Fruit fly (Drosophila melanogaster): ENCODE results near the gene CG13723.
A peak's percentile ranks its signal among the peaks of the same experiment; 100 is the strongest.

Gene CG13723

DNA sequence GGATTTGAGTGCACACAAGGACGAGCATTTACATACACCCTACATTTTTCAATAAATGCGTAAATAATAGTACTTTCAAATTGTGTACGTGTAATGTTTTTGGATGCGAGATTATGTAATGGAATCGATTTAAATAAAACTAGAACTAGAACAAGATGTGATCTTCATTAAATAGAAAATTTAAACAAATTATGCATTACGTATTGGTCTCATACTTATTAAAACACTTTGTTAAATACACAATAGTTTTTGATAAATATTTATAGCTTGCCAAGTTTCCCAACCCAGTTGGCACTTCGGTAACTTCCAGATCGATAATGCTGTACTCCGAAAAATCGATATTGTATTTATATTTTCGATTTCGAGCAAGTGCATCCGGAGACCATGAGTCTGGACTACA lies at the start of gene CG13723:
CG13723 (plus strand) TSS at position 301 of the 400 bp plus-strand sequence.
- TF ChIP-seq CG5204 (GFP tag; optimal IDR thresholded peaks at IDR 0.05) = no peak
- TF ChIP-seq Mnt (GFP tag; optimal IDR thresholded peaks at IDR 0.05) = no peak
- no peak for TF ChIP-seq pad (GFP tag; optimal IDR thresholded peaks at IDR 0.05)
- TF ChIP-seq CG33017 (tag; optimal IDR thresholded peaks at IDR 0.05) = no peak
- TF ChIP-seq Crg-1 (GFP tag; optimal IDR thresholded peaks at IDR 0.05) = no peak
- no peak for TF ChIP-seq ovo (GFP tag; optimal IDR thresholded peaks at IDR 0.05)
- TF ChIP-seq CG14711 (tag; optimal IDR thresholded peaks at IDR 0.05) = no peak
- TF ChIP-seq tj (GFP tag; optimal IDR thresholded peaks at IDR 0.05) = no peak
- no peak for TF ChIP-seq CG7101 (tag; optimal IDR thresholded peaks at IDR 0.05)

DNA sequence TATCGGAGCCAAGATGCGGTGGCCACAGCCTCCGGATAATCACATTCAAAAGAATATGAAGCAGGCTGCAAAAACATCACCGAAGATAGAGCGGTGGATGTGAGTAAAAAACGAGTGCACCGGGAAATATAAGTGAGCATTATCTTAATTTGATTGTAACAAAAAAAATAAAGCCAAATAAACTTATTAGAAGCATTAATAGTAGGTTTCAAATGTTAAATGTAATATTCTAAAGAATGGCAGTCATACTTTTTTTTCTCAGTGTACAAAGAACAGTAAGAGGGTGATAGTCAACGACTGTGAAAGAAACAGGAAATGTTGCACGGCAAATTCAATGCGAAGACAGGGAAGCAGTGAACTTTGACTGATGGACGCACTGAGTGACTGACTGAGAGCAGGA lies 48.0 kb upstream of the CG13723 start:
- no peak for TF ChIP-seq pad (GFP tag; optimal IDR thresholded peaks at IDR 0.05)

DNA sequence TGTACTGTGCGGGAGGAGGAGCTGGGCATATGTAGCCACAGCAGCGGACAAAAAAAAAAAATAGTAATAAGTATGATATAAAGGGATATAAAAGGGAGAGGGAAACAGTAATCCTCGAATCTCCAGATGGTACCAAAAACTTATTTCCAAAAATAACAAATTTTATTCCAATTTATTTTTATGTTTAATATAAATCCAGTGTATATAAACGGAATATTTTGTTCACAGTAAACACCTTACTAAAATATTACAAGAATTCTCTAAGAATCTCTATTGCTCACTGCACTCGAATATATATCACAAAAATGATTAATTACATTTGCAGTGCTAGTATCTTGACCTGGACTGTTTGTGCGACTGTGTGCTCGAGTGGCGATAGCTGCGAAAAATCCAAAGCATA lies 44.9 kb upstream of the CG13723 start:
- TF ChIP-seq CG5204 (GFP tag; optimal IDR thresholded peaks at IDR 0.05) = no peak
- TF ChIP-seq toe (GFP tag; optimal IDR thresholded peaks at IDR 0.05) = no peak
- no peak for TF ChIP-seq tj (GFP tag; optimal IDR thresholded peaks at IDR 0.05)
- no peak for TF ChIP-seq cic (GFP tag; optimal IDR thresholded peaks at IDR 0.05)
- no peak for TF ChIP-seq ovo (GFP tag; optimal IDR thresholded peaks at IDR 0.05)
- no peak for TF ChIP-seq Clk (GFP tag; optimal IDR thresholded peaks at IDR 0.05)

DNA sequence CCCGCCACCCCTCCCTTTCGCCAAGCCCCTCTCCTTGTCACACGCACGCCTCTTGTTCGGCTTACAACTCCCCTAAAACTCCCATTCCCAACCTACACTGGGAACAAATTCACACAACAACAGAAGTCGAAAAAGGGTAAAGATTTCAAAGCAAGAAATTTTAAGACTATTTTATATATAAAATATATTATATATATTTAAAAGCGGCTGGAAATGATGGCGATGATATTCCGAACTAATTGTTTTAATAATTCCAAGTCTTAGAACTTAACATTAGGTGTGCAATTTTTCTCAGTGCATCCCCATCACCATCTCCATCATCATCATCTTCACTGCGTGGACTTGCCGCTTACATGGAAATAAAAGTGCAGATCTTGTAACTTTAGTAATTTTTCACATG lies 37.9 kb upstream of the CG13723 start:
- TF ChIP-seq CG7045 (GFP tag; optimal IDR thresholded peaks at IDR 0.05) (no peak), ovo (GFP tag; optimal IDR thresholded peaks at IDR 0.05) (no peak)

DNA sequence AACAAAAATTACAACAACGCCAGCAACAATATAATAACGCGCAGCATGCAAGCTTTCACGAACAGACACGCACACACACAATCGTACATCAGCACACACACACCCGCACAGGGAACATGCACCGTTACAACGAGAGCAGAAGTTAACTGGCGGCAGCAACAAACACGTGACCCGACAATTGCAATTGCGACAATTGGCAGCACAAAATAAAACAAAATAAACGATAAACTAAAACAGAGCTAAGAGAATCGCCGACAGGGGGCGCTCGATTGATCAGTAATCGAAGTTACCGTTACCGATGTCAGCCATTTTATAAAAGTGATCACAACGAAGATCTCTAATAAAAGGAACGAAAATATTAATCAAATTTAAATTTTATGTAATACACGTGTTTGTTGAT lies 27.2 kb upstream of the CG13723 start:
- no peak for TF ChIP-seq Hr96 (GFP tag; optimal IDR thresholded peaks at IDR 0.05)
- peak; percentile 1 for TF ChIP-seq ovo (GFP tag; optimal IDR thresholded peaks at IDR 0.05)

DNA sequence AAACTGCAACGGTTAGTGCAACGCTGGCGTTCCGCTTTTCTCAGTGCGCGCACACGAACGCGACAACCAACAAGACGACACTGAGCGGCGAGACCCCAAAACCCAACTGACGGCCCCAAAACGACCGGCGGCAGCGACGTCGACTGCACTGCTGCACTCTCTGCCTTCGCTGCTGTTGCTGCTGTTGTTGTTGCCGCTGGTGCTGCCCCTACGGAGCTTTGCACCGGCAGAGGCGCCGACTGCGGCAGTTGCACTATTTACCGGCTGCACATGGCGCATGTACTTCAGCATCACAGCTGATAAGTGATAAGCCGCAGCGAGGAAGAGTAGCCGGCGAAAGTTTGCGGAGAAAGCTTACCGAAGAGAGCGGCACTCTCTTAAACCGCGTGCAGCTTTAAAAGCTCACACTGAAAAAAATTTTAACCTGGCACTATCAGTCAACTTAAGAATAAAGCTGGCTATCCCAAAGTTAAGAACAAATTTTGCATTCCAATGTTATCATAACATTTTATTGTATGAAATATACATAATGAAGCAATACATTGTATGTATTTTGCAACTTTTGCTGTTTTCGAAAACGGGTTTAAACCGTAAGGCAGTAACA lies 26.0 kb upstream of the CG13723 start, which contains the start of gene Rbp6:
Rbp6 (minus strand) TSS at position 84 of the 604 bp plus-strand sequence.
- TF ChIP-seq tj (GFP tag; optimal IDR thresholded peaks at IDR 0.05) = peak; percentile 35
- peak; percentile 8 for TF ChIP-seq CG7101 (tag; optimal IDR thresholded peaks at IDR 0.05)
- no peak for TF ChIP-seq cnc (optimal IDR thresholded peaks at IDR 0.05)
- peak; percentile 57 for TF ChIP-seq cic (GFP tag; optimal IDR thresholded peaks at IDR 0.05)
- no peak for TF ChIP-seq CG11617 (GFP tag; optimal IDR thresholded peaks at IDR 0.05)
- TF ChIP-seq ovo (GFP tag; optimal IDR thresholded peaks at IDR 0.05) = no peak
- TF ChIP-seq toe (GFP tag; optimal IDR thresholded peaks at IDR 0.05) = no peak
- TF ChIP-seq Mnt (GFP tag; optimal IDR thresholded peaks at IDR 0.05) = peak; percentile 90
- TF ChIP-seq Clk (GFP tag; optimal IDR thresholded peaks at IDR 0.05) = no peak
- TF ChIP-seq CG7045 (GFP tag; optimal IDR thresholded peaks at IDR 0.05) = no peak
- TF ChIP-seq bab1 (GFP tag; optimal IDR thresholded peaks at IDR 0.05) = no peak
- TF ChIP-seq CG12768 (GFP tag; optimal IDR thresholded peaks at IDR 0.05) = peak; percentile 37

DNA sequence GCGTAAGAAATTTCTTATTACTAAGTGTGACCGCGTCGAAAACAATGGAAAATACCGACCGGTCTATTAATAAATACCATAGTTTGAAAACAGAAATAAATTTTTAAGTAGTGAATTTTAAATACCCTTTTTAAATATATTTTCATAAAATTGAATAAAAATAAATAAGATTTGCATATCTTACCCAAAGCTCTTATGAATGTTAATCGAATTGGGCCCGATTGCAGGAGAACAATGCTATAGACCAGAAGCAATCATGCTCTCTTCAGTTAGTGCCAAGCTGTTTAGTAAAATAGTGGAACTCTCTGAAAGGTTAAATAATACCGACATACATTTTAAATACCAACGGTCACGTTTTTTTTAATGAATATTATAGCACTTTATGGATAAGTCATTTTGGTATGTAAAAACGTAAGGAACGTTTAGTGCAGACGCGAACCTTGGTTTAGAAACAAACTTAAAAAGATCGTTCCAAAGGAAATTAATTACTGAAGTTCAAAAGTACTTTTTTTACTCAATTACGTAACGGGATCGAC lies 22.1 kb upstream of the CG13723 start, which contains the start of gene Afg3l2:
Afg3l2 (minus strand) TSS at position 51 of the 536 bp plus-strand sequence.
- TF ChIP-seq toe (GFP tag; optimal IDR thresholded peaks at IDR 0.05) = peak; percentile 6
- TF ChIP-seq CG5204 (GFP tag; optimal IDR thresholded peaks at IDR 0.05) = peak; percentile 23
- peak; percentile 7 for TF ChIP-seq Mnt (GFP tag; optimal IDR thresholded peaks at IDR 0.05)
- TF ChIP-seq CG12768 (GFP tag; optimal IDR thresholded peaks at IDR 0.05) = peak; percentile 6
- no peak for TF ChIP-seq ovo (GFP tag; optimal IDR thresholded peaks at IDR 0.05)
- TF ChIP-seq CG7045 (GFP tag; optimal IDR thresholded peaks at IDR 0.05) = peak; percentile 11
- TF ChIP-seq CG7101 (tag; optimal IDR thresholded peaks at IDR 0.05) = peak; percentile 42
- TF ChIP-seq CG1620 (GFP tag; optimal IDR thresholded peaks at IDR 0.05) = no peak
- TF ChIP-seq bab1 (GFP tag; optimal IDR thresholded peaks at IDR 0.05) = peak; percentile 44
- peak; percentile 56 for TF ChIP-seq CG14711 (tag; optimal IDR thresholded peaks at IDR 0.05)
- no peak for TF ChIP-seq kay (GFP tag; ENCODE audit: borderline replicate concordance)

DNA sequence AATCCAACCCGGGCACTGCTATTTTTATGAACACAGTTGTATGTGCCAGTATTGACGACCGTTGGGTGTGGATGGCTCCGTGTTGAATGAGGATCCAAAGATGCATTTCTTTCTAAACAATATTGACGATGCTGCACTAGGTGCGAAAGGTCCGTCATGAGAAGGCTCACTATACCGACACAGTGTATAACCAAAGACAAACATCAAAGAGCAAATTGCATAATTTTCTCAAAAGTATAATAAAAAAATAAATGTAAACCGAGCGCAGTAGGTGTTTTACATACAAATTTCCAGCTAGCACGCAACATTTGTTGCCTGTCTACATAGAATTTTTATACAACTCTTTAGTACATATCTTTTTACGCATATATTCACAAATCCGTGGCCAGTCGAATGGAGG lies 21.1 kb upstream of the CG13723 start, which contains the start of gene CG7707:
CG7707 (plus strand) TSS at position 301 of the 400 bp plus-strand sequence.
- no peak for TF ChIP-seq bab1 (GFP tag; optimal IDR thresholded peaks at IDR 0.05)
- TF ChIP-seq kay (GFP tag; ENCODE audit: borderline replicate concordance) = no peak
- no peak for TF ChIP-seq CG14711 (tag; optimal IDR thresholded peaks at IDR 0.05)
- TF ChIP-seq CG7101 (tag; optimal IDR thresholded peaks at IDR 0.05) = no peak
- TF ChIP-seq Clk (GFP tag; optimal IDR thresholded peaks at IDR 0.05) = no peak

Measured in whole organism, adult.